Worm (Caenorhabditis elegans) whole organism, late embryonic: ENCODE results near the gene F18A1.7.

Experiments used
- F13H6.1 ChIP-seq: sonication (generic microtip); optimal IDR thresholded peaks from 2 replicates; lab custom pipeline; 2016; ENCODE audit warnings: missing genetic modification characterization, missing compliant biosample characterization
- K09A11.1 ChIP-seq: sonication (generic microtip); optimal IDR thresholded peaks from 2 replicates; lab custom pipeline; 2017; ENCODE audit warnings: antibody characterized with exemption, mild to moderate bottlenecking, missing genetic modification characterization, missing compliant biosample characterization; ENCODE audit not compliant: insufficient read depth
- Y22D7AL.16 ChIP-seq: sonication (generic microtip); optimal IDR thresholded peaks from 2 replicates; lab custom pipeline; 2016; ENCODE audit warnings: missing genetic modification characterization, missing compliant biosample characterization
- ceh-14 ChIP-seq: sonication (generic microtip); optimal IDR thresholded peaks from 2 replicates; lab custom pipeline; 2016; ENCODE audit warnings: missing genotype, missing genetic modification characterization, missing compliant biosample characterization
- ceh-18 ChIP-seq: sonication (generic microtip); optimal IDR thresholded peaks from 2 replicates; lab custom pipeline; 2016; ENCODE audit warnings: missing genetic modification characterization, missing compliant biosample characterization
- ceh-24 ChIP-seq: sonication (generic microtip); optimal IDR thresholded peaks from 2 replicates; lab custom pipeline; 2016; ENCODE audit warnings: mild to moderate bottlenecking, missing genetic modification characterization, missing compliant biosample characterization
- ceh-30 ChIP-seq: fragments of 150-350 bp; optimal IDR thresholded peaks from 2 replicates; lab custom pipeline; 2014; ENCODE audit warnings: missing biosample characterization, missing genetic modification characterization
- ceh-31 ChIP-seq: sonication (generic microtip); optimal IDR thresholded peaks from 2 replicates; lab custom pipeline; 2016; ENCODE audit warnings: missing genetic modification characterization, missing compliant biosample characterization
- ceh-34 ChIP-seq: sonication (generic microtip); optimal IDR thresholded peaks from 2 replicates; lab custom pipeline; 2016; ENCODE audit warnings: mild to moderate bottlenecking, missing genetic modification characterization, missing compliant biosample characterization
- ceh-6 ChIP-seq: fragments of 200-800 bp; sonication (Bioruptor generic); optimal IDR thresholded peaks from 2 replicates; lab custom pipeline; 2018; ENCODE audit warnings: mild to moderate bottlenecking, missing genetic modification characterization, missing compliant biosample characterization
- ceh-9 ChIP-seq: sonication (generic microtip); optimal IDR thresholded peaks from 2 replicates; lab custom pipeline; 2016; ENCODE audit warnings: mild to moderate bottlenecking, missing genetic modification characterization, inconsistent platforms, missing compliant biosample characterization
- dmd-4 ChIP-seq: sonication (generic microtip); optimal IDR thresholded peaks from 2 replicates; lab custom pipeline; 2016; ENCODE audit warnings: borderline replicate concordance, missing genetic modification characterization, missing compliant biosample characterization
- elt-2 ChIP-seq: sonication (generic microtip); optimal IDR thresholded peaks from 2 replicates; lab custom pipeline; 2016; ENCODE audit warnings: missing genetic modification reagents, missing genetic modification characterization, missing compliant biosample characterization
- elt-4 ChIP-seq: sonication (generic microtip); optimal IDR thresholded peaks from 2 replicates; lab custom pipeline; 2016; ENCODE audit warnings: missing genetic modification characterization, missing compliant biosample characterization
- fax-1 ChIP-seq: sonication (generic microtip); optimal IDR thresholded peaks from 2 replicates; lab custom pipeline; 2016; ENCODE audit warnings: missing genotype, missing genetic modification characterization, missing compliant biosample characterization
- hlh-13 ChIP-seq: fragments of 200-800 bp; sonication (Bioruptor generic); optimal IDR thresholded peaks from 2 replicates; lab custom pipeline; 2018; ENCODE audit warnings: mild to moderate bottlenecking, missing genetic modification characterization, missing compliant biosample characterization
- hlh-30 ChIP-seq: sonication (generic microtip); optimal IDR thresholded peaks from 2 replicates; lab custom pipeline; 2017; ENCODE audit warnings: antibody characterized with exemption, missing genetic modification characterization, missing compliant biosample characterization; ENCODE audit not compliant: insufficient read depth
- hlh-6 ChIP-seq: sonication (generic microtip); optimal IDR thresholded peaks from 2 replicates; lab custom pipeline; 2016; ENCODE audit warnings: missing genotype, missing genetic modification characterization, missing compliant biosample characterization
- hlh-8 ChIP-seq: sonication (generic microtip); optimal IDR thresholded peaks from 2 replicates; lab custom pipeline; 2016; ENCODE audit warnings: missing genotype, missing genetic modification characterization, missing compliant biosample characterization
- lim-6 ChIP-seq: sonication (generic microtip); optimal IDR thresholded peaks from 2 replicates; lab custom pipeline; 2016; ENCODE audit warnings: missing genetic modification characterization, missing compliant biosample characterization
- nfya-1 ChIP-seq: sonication (generic microtip); optimal IDR thresholded peaks from 2 replicates; lab custom pipeline; 2017; ENCODE audit warnings: missing genetic modification characterization, mild to moderate bottlenecking, missing compliant biosample characterization, antibody characterized with exemption, moderate library complexity
- nhr-11 ChIP-seq: fragments of 150-350 bp; optimal IDR thresholded peaks from 2 replicates; lab custom pipeline; 2014; ENCODE audit warnings: missing biosample characterization, missing genetic modification characterization
- pag-3 ChIP-seq: sonication (generic microtip); optimal IDR thresholded peaks from 2 replicates; lab custom pipeline; 2016; ENCODE audit warnings: missing compliant biosample characterization, missing genetic modification characterization, borderline replicate concordance
- pat-9 ChIP-seq: fragments of 200-800 bp; sonication (Bioruptor generic); optimal IDR thresholded peaks from 2 replicates; lab custom pipeline; 2018; ENCODE audit warnings: mild to moderate bottlenecking, missing genetic modification characterization, moderate library complexity, missing compliant biosample characterization
- pha-2 ChIP-seq: sonication (generic microtip); optimal IDR thresholded peaks from 2 replicates; lab custom pipeline; 2017; ENCODE audit warnings: mild to moderate bottlenecking, missing genetic modification characterization, missing compliant biosample characterization
- pha-4 ChIP-seq: fragments of 150-350 bp; optimal IDR thresholded peaks from 2 replicates; lab custom pipeline; 2018; ENCODE audit warnings: missing biosample characterization, missing genetic modification reagents, missing genetic modification characterization
- pqm-1 ChIP-seq: sonication (generic microtip); optimal IDR thresholded peaks from 2 replicates; lab custom pipeline; 2016; ENCODE audit warnings: missing genetic modification characterization, missing compliant biosample characterization
- ref-2 ChIP-seq: sonication (generic microtip); optimal IDR thresholded peaks from 2 replicates; lab custom pipeline; 2016; ENCODE audit warnings: missing genetic modification characterization, missing compliant biosample characterization
- rnt-1 ChIP-seq: sonication (generic microtip); optimal IDR thresholded peaks from 2 replicates; lab custom pipeline; 2016; ENCODE audit warnings: missing genetic modification characterization, missing compliant biosample characterization
- sdc-2 ChIP-seq: sonication (generic microtip); optimal IDR thresholded peaks from 2 replicates; lab custom pipeline; 2016; ENCODE audit warnings: missing genotype, missing genetic modification characterization, missing compliant biosample characterization
- sox-4 ChIP-seq: sonication (generic microtip); optimal IDR thresholded peaks from 2 replicates; lab custom pipeline; 2017; ENCODE audit warnings: mild to moderate bottlenecking, missing genetic modification characterization, inconsistent platforms, missing compliant biosample characterization
- tbx-2 ChIP-seq: sonication (generic microtip); optimal IDR thresholded peaks from 2 replicates; lab custom pipeline; 2016; ENCODE audit warnings: missing genetic modification characterization, missing compliant biosample characterization
- tbx-7 ChIP-seq: sonication (generic microtip); optimal IDR thresholded peaks from 2 replicates; lab custom pipeline; 2016; ENCODE audit warnings: missing genotype, missing genetic modification characterization, missing compliant biosample characterization
- ttx-3 ChIP-seq: sonication (generic microtip); optimal IDR thresholded peaks from 2 replicates; lab custom pipeline; 2016; ENCODE audit warnings: missing genetic modification reagents, missing genetic modification characterization, missing compliant biosample characterization
- unc-42 ChIP-seq: sonication (generic microtip); optimal IDR thresholded peaks from 2 replicates; lab custom pipeline; 2016; ENCODE audit warnings: missing genotype, missing genetic modification characterization, missing compliant biosample characterization
- unc-86 ChIP-seq: sonication (generic microtip); optimal IDR thresholded peaks from 2 replicates; lab custom pipeline; 2016; ENCODE audit warnings: missing genetic modification characterization, missing compliant biosample characterization

The F18A1.7 gene

ce11 chrII:7675752-7676151, 12.2 kb upstream of the F18A1.7 start:
- TF ChIP-seq dmd-4 (no peak), tbx-7 (tag; lab: Kevin White, UChicago) (no peak), ceh-34 (tag; lab: Kevin White, UChicago) (no peak), ceh-6 (GFP tag; lab: Kevin White, UChicago) (no peak), hlh-8 (tag; lab: Kevin White, UChicago) (no peak), fax-1 (tag; lab: Kevin White, UChicago) (no peak), ceh-24 (tag; lab: Kevin White, UChicago) (no peak), sox-4 (no peak), pag-3 (tag; lab: Kevin White, UChicago) (no peak), pqm-1 (no peak)

ce11 chrII:7671705-7672104, 8.2 kb upstream of the F18A1.7 start, which contains the start of gene lir-1:
lir-1 (plus strand) TSS chrII:7672005.
- TF ChIP-seq ceh-30 (no peak), nhr-11 (tag; lab: Kevin White, UChicago) (no peak), lim-6 (tag; lab: Kevin White, UChicago) (no peak), ref-2 (tag; lab: Kevin White, UChicago) (no peak), pha-2 (tag; lab: Kevin White, UChicago) (no peak), hlh-8 (tag; lab: Kevin White, UChicago) (no peak), rnt-1 (tag; lab: Kevin White, UChicago) (no peak), fax-1 (tag; lab: Kevin White, UChicago) (no peak), hlh-13 (GFP tag; lab: Kevin White, UChicago) (no peak), F13H6.1 (tag; lab: Kevin White, UChicago) (no peak), tbx-2 (tag; lab: Kevin White, UChicago) (no peak), ttx-3 (no peak), ceh-14 (tag; lab: Kevin White, UChicago) (no peak), Y22D7AL.16 (tag; lab: Kevin White, UChicago) (no peak), pha-4 (no peak), hlh-6 (tag; lab: Kevin White, UChicago) (no peak)

- no peak for TF ChIP-seq K09A11.1 (tag; lab: Kevin White, UChicago)
- TF ChIP-seq elt-4 (tag; lab: Kevin White, UChicago): no peak
- no peak for TF ChIP-seq hlh-13 (GFP tag; lab: Kevin White, UChicago)
- no peak for TF ChIP-seq pqm-1
- no peak for TF ChIP-seq ceh-9 (tag; lab: Kevin White, UChicago)
- no peak for TF ChIP-seq ceh-31 (tag; lab: Kevin White, UChicago)
- no peak for TF ChIP-seq pat-9
- TF ChIP-seq unc-86 (tag; lab: Kevin White, UChicago): no peak
- no peak for TF ChIP-seq sdc-2 (tag; lab: Kevin White, UChicago)
- TF ChIP-seq ceh-18 (tag; lab: Kevin White, UChicago): no peak
- no peak for TF ChIP-seq hlh-30
These were observed 6.5 kb upstream of the F18A1.7 start for ce11 chrII:7670039-7670438.

- TF ChIP-seq pat-9 (no peak), ceh-34 (tag; lab: Kevin White, UChicago) (peak; percentile 35), pha-2 (tag; lab: Kevin White, UChicago) (no peak), ceh-31 (tag; lab: Kevin White, UChicago) (peak; percentile 50), tbx-2 (tag; lab: Kevin White, UChicago) (peak; percentile 62), unc-42 (tag; lab: Kevin White, UChicago) (peak; percentile 57), elt-2 (peak; percentile 35), nfya-1 (tag; lab: Kevin White, UChicago) (peak; percentile 59)
These were observed 5.9 kb upstream of the F18A1.7 start for ce11 chrII:7669409-7669808.
